Fruit fly (Drosophila melanogaster) whole organism, embryonic: ENCODE data around the gene CG2540.

Experiments used
- ATbp ChIP-seq: fragments of 200-800 bp; sonication (Bioruptor generic); optimal IDR thresholded peaks from 2 replicates; lab custom pipeline; 2017; ENCODE audit warnings: missing biosample characterization, mild to moderate bottlenecking, missing genetic modification characterization, missing genetic modification reagents
- Atf-2 ChIP-seq: fragments of 200-800 bp; sonication (Bioruptor generic); optimal IDR thresholded peaks from 2 replicates; lab custom pipeline; 2016; ENCODE audit warnings: missing biosample characterization, missing genetic modification characterization
- B-H2 ChIP-seq: fragments of 200-800 bp; sonication (Bioruptor generic); optimal IDR thresholded peaks from 2 replicates; lab custom pipeline; 2018; ENCODE audit warnings: missing biosample characterization, mild to moderate bottlenecking, missing genetic modification characterization
- CG10366 ChIP-seq: fragments of 200-800 bp; sonication (Bioruptor generic); IDR thresholded peaks from 2 replicates; pipeline ENCODE4 v1.3.6; 2022; ENCODE audit warnings: missing biosample characterization, missing genetic modification characterization
- CG11398 ChIP-seq: fragments of 200-800 bp; sonication (Bioruptor generic); optimal IDR thresholded peaks from 2 replicates; lab custom pipeline; 2016; ENCODE audit warnings: missing biosample characterization, missing genetic modification characterization
- CG11504 ChIP-seq: fragments of 200-800 bp; sonication (Bioruptor generic); optimal IDR thresholded peaks from 3 replicates; lab custom pipeline; 2019; ENCODE audit warnings: missing biosample characterization, mild to moderate bottlenecking, missing genetic modification characterization, moderate library complexity
- CG12219 ChIP-seq: fragments of 200-800 bp; sonication (Bioruptor generic); optimal IDR thresholded peaks from 3 replicates; lab custom pipeline; 2018; ENCODE audit warnings: missing biosample characterization, mild to moderate bottlenecking, missing genetic modification characterization
- CG12236 ChIP-seq: fragments of 200-800 bp; sonication (Bioruptor generic); optimal IDR thresholded peaks from 2 replicates; lab custom pipeline; 2016; ENCODE audit warnings: missing biosample characterization, missing genetic modification characterization
- CG12744 ChIP-seq: fragments of 200-800 bp; sonication (Bioruptor generic); optimal IDR thresholded peaks from 2 replicates; lab custom pipeline; 2016; ENCODE audit warnings: missing biosample characterization, missing genetic modification characterization
- CG12769 ChIP-seq: fragments of 200-800 bp; sonication (Bioruptor generic); optimal IDR thresholded peaks from 2 replicates; lab custom pipeline; 2019; ENCODE audit warnings: missing biosample characterization, mild to moderate bottlenecking, missing genetic modification characterization, moderate library complexity
- CG14441 ChIP-seq: fragments of 200-800 bp; sonication (Bioruptor generic); IDR thresholded peaks from 2 replicates; pipeline ENCODE4 v1.3.6; 2022; ENCODE audit warnings: missing biosample characterization, missing genetic modification characterization
- CG16779 ChIP-seq: fragments of 200-800 bp; sonication (Bioruptor generic); IDR thresholded peaks from 2 replicates; pipeline ENCODE4 v1.3.6; 2022; ENCODE audit warnings: missing biosample characterization, missing genetic modification characterization
- CG16813 ChIP-seq: fragments of 200-800 bp; sonication (Bioruptor generic); IDR thresholded peaks from 3 replicates; pipeline ENCODE4 v1.3.6; 2022; ENCODE audit warnings: missing biosample characterization, missing genetic modification characterization; ENCODE audit not compliant: partially characterized antibody
- CG17612 ChIP-seq: fragments of 200-800 bp; sonication (Bioruptor generic); IDR thresholded peaks from 2 replicates; pipeline ENCODE4 v1.3.6; 2022; ENCODE audit warnings: missing biosample characterization, missing genetic modification characterization
- CG2875 ChIP-seq: fragments of 200-800 bp; sonication (Bioruptor generic); optimal IDR thresholded peaks from 2 replicates; lab custom pipeline; 2017; ENCODE audit warnings: missing biosample characterization, mild to moderate bottlenecking, missing genetic modification characterization, missing genetic modification reagents
- CG3065 ChIP-seq: fragments of 200-800 bp; sonication (Bioruptor generic); optimal IDR thresholded peaks from 2 replicates; lab custom pipeline; 2016; ENCODE audit warnings: missing biosample characterization, missing genetic modification characterization
- CG34376 ChIP-seq: fragments of 200-800 bp; sonication (Bioruptor generic); optimal IDR thresholded peaks from 2 replicates; lab custom pipeline; 2018; ENCODE audit warnings: missing biosample characterization, mild to moderate bottlenecking, missing genetic modification characterization
- CG6765 ChIP-seq: fragments of 200-800 bp; sonication (Bioruptor generic); optimal IDR thresholded peaks from 3 replicates; lab custom pipeline; 2017; ENCODE audit warnings: missing biosample characterization, mild to moderate bottlenecking, missing genetic modification characterization
- CG9609 ChIP-seq: fragments of 200-800 bp; sonication (Bioruptor generic); optimal IDR thresholded peaks from 3 replicates; lab custom pipeline; 2016; ENCODE audit warnings: missing biosample characterization, missing genetic modification characterization
- Dfd ChIP-seq, 2 experiments: fragments of >200 bp; optimal IDR thresholded peaks; 2 replicates each; lab custom pipeline; 2017; ENCODE audit warnings: missing biosample characterization in 2 of 2, missing genetic modification characterization in 2 of 2
- Dip2 ChIP-seq: fragments of 200-800 bp; sonication (Bioruptor generic); IDR thresholded peaks from 2 replicates; pipeline ENCODE4 v1.3.6; 2022; ENCODE audit warnings: missing biosample characterization, missing genetic modification characterization
- Dll ChIP-seq: fragments of 200-800 bp; sonication (Bioruptor generic); IDR thresholded peaks from 4 replicates; pipeline ENCODE4 v1.3.6; 2022; ENCODE audit warnings: missing biosample characterization, missing genetic modification characterization; ENCODE audit not compliant: partially characterized antibody
- Fer2 ChIP-seq: fragments of 200-800 bp; sonication (Bioruptor generic); optimal IDR thresholded peaks from 2 replicates; lab custom pipeline; 2018; ENCODE audit warnings: missing biosample characterization, mild to moderate bottlenecking, missing genetic modification characterization, moderate library complexity
- Gug ChIP-seq: fragments of 200-800 bp; sonication (Bioruptor generic); IDR thresholded peaks from 4 replicates; pipeline ENCODE4 v1.3.6; 2022; ENCODE audit warnings: missing biosample characterization, missing genetic modification characterization
- H15 ChIP-seq: fragments of 200-800 bp; sonication (Bioruptor generic); IDR thresholded peaks from 3 replicates; pipeline ENCODE4 v1.3.6; 2022; ENCODE audit warnings: missing biosample characterization, missing genetic modification characterization
- HLH3B ChIP-seq: fragments of 200-800 bp; sonication (Bioruptor generic); IDR thresholded peaks from 2 replicates; pipeline ENCODE4 v1.3.6; 2022; ENCODE audit warnings: missing biosample characterization, missing genetic modification characterization
- Hr51 ChIP-seq, 2 experiments: fragments of 200-800 bp; sonication (Bioruptor generic); optimal IDR thresholded peaks; 2 replicates in 1 of 2; 3 replicates in 1 of 2; lab custom pipeline; 2016 to 2018; ENCODE audit warnings: missing biosample characterization in 2 of 2, missing genetic modification characterization in 2 of 2, mild to moderate bottlenecking in 1 of 2, moderate library complexity in 1 of 2
- Hr78 ChIP-seq, 2 experiments: fragments of 200-800 bp in 1 of 2; fragments of >200 bp in 1 of 2; sonication (Bioruptor generic) in 1 of 2; optimal IDR thresholded peaks; 2 replicates each; lab custom pipeline; 2017 to 2019; ENCODE audit warnings: missing biosample characterization in 2 of 2, missing genetic modification characterization in 2 of 2, mild to moderate bottlenecking in 1 of 2, moderate library complexity in 1 of 2
- Lim3 ChIP-seq: fragments of 200-800 bp; sonication (Bioruptor generic); IDR thresholded peaks from 2 replicates; pipeline ENCODE4 v1.3.6; 2022; ENCODE audit warnings: missing biosample characterization, missing genetic modification characterization
- MESR4 ChIP-seq: fragments of 200-800 bp; sonication (Bioruptor generic); optimal IDR thresholded peaks from 2 replicates; lab custom pipeline; 2018; ENCODE audit warnings: missing biosample characterization, mild to moderate bottlenecking, missing genetic modification characterization, moderate library complexity
- Pdp1 ChIP-seq, 2 experiments: fragments of 200-800 bp; sonication (Bioruptor generic); optimal IDR thresholded peaks; 3 replicates each; lab custom pipeline; 2016; ENCODE audit warnings: missing biosample characterization in 2 of 2, missing genetic modification characterization in 2 of 2, mild to moderate bottlenecking in 1 of 2, moderate library complexity in 1 of 2
- Tbp ChIP-seq: fragments of >200 bp; optimal IDR thresholded peaks from 2 replicates; lab custom pipeline; 2018; ENCODE audit warnings: missing biosample characterization, missing genetic modification characterization
- ac ChIP-seq: fragments of 200-800 bp; sonication (Bioruptor generic); optimal IDR thresholded peaks from 3 replicates; lab custom pipeline; 2017; ENCODE audit warnings: missing biosample characterization, mild to moderate bottlenecking, missing genetic modification characterization
- bowl ChIP-seq: fragments of 200-800 bp; sonication (Bioruptor generic); IDR thresholded peaks from 2 replicates; pipeline ENCODE4 v1.3.6; 2022; ENCODE audit warnings: missing biosample characterization, missing genetic modification characterization
- danr ChIP-seq: fragments of 200-800 bp; sonication (Bioruptor generic); IDR thresholded peaks from 2 replicates; pipeline ENCODE4 v1.3.6; 2022; ENCODE audit warnings: missing biosample characterization, missing genetic modification characterization
- fd3F ChIP-seq: fragments of 200-800 bp; sonication (Bioruptor generic); optimal IDR thresholded peaks from 2 replicates; lab custom pipeline; 2018; ENCODE audit warnings: missing biosample characterization, mild to moderate bottlenecking, missing genetic modification characterization, moderate library complexity
- fd96Cb ChIP-seq: fragments of 200-800 bp; sonication (Bioruptor generic); optimal IDR thresholded peaks from 2 replicates; lab custom pipeline; 2018; ENCODE audit warnings: missing biosample characterization, mild to moderate bottlenecking, missing genetic modification characterization, moderate library complexity
- gcm2 ChIP-seq: fragments of 200-800 bp; sonication (Bioruptor generic); optimal IDR thresholded peaks from 2 replicates; lab custom pipeline; 2016; ENCODE audit warnings: missing biosample characterization, missing genetic modification characterization
- hbn ChIP-seq: fragments of 200-800 bp; sonication (Bioruptor generic); IDR thresholded peaks from 2 replicates; pipeline ENCODE4 v1.3.6; 2022; ENCODE audit warnings: missing biosample characterization, missing genetic modification characterization; ENCODE audit not compliant: partially characterized antibody
- her ChIP-seq: fragments of 200-800 bp; sonication (Bioruptor generic); optimal IDR thresholded peaks from 2 replicates; lab custom pipeline; 2016; ENCODE audit warnings: missing biosample characterization, missing genetic modification characterization
- hkb ChIP-seq, 2 experiments: fragments of 200-800 bp in 1 of 2; fragments of >200 bp in 1 of 2; sonication (Bioruptor generic) in 1 of 2; IDR thresholded peaks in 1 of 2; optimal IDR thresholded peaks in 1 of 2; 2 replicates each; pipeline versions ENCODE4 v1.3.6 to Lab custom; 2017 to 2022; ENCODE audit warnings: missing biosample characterization in 1 of 2, missing genetic modification characterization in 1 of 2
- jigr1 ChIP-seq: fragments of 200-800 bp; sonication (Bioruptor generic); IDR thresholded peaks from 3 replicates; pipeline ENCODE4 v1.3.6; 2022; ENCODE audit warnings: missing biosample characterization, missing genetic modification characterization
- kni ChIP-seq: fragments of 200-800 bp; sonication (Bioruptor generic); optimal IDR thresholded peaks from 3 replicates; lab custom pipeline; 2017; ENCODE audit warnings: mild to moderate bottlenecking, missing biosample characterization, missing genetic modification reagents, missing genetic modification characterization
- odd ChIP-seq: fragments of 200-800 bp; sonication (Bioruptor generic); optimal IDR thresholded peaks from 2 replicates; lab custom pipeline; 2017; ENCODE audit warnings: missing biosample characterization, mild to moderate bottlenecking, missing genetic modification characterization
- org-1 ChIP-seq: fragments of 200-800 bp; sonication (Bioruptor generic); optimal IDR thresholded peaks from 2 replicates; lab custom pipeline; 2017; ENCODE audit warnings: missing biosample characterization, missing genetic modification characterization
- p53 ChIP-seq: fragments of 200-800 bp; sonication (Bioruptor generic); optimal IDR thresholded peaks from 2 replicates; lab custom pipeline; 2016; ENCODE audit warnings: missing biosample characterization, missing genetic modification characterization
- pho ChIP-seq: fragments of 200-800 bp; sonication (Bioruptor generic); optimal IDR thresholded peaks from 2 replicates; lab custom pipeline; 2016; ENCODE audit warnings: missing biosample characterization, missing genetic modification characterization
- shn ChIP-seq: fragments of 200-800 bp; sonication (Bioruptor generic); optimal IDR thresholded peaks from 3 replicates; lab custom pipeline; 2016; ENCODE audit warnings: missing biosample characterization, missing genetic modification characterization
- sisA ChIP-seq: fragments of 200-800 bp; sonication (Bioruptor generic); IDR thresholded peaks from 2 replicates; pipeline ENCODE4 v1.3.6; 2022; ENCODE audit warnings: missing biosample characterization, missing genetic modification characterization
- slbo ChIP-seq: fragments of 200-800 bp; sonication (Bioruptor generic); IDR thresholded peaks from 2 replicates; pipeline ENCODE4 v1.3.6; 2022; ENCODE audit warnings: missing biosample characterization, missing genetic modification characterization

Gene CG2540

DNA sequence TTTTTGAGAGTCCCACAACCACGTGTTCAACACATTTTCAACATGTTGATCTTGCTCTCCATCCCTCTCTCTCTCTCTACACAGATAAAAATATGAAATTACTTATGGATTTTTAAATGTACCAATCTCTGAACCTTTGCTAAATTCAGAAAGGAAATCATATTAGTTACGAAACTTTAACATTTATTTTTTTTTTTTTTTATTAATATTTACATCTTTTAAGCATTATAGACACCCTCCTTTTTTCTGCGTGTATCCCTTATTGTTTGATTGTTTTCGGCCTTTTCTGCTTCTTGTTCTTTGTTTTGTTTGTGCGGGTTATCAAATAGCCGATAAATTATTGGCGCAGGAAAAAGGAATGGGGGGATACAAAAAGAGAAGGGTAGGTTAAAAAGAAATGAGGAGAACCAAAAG lies 36.8 kb downstream of the CG2540 start (continued):
- TF ChIP-seq kni (GFP tag; lab: Kevin White, UChicago) (peak; percentile 79), slbo (GFP tag; lab: Robert Waterston, UW) (peak; percentile 97), CG12219 (GFP tag; lab: Kevin White, UChicago) (peak; percentile 82), p53 (GFP tag; lab: Kevin White, UChicago) (peak; percentile 11), CG9609 (GFP tag; lab: Kevin White, UChicago) (peak; percentile 78), CG12744 (GFP tag; lab: Kevin White, UChicago) (peak; percentile 85), CG6765 (peak; percentile 90), B-H2 (peak; percentile 97), Fer2 (peak; percentile 96), Pdp1 (GFP tag; optimal IDR thresholded peaks at IDR 0.05; lab: Kevin White, UChicago) (peak; percentile 46 to 70), Tbp (GFP tag; lab: Kevin White, UChicago) (no peak), CG16813 (GFP tag; lab: Robert Waterston, UW) (no peak), odd (GFP tag; lab: Kevin White, UChicago) (peak; percentile 92), danr (peak; percentile 90), CG11504 (tag; lab: Kevin White, UChicago) (peak; percentile 96), hbn (GFP tag; lab: Robert Waterston, UW) (no peak), Lim3 (GFP tag; lab: Robert Waterston, UW) (peak; percentile 66), Dll (GFP tag; lab: Robert Waterston, UW) (no peak), pho (GFP tag; lab: Kevin White, UChicago) (peak; percentile 87), MESR4 (GFP tag; lab: Kevin White, UChicago) (peak; percentile 24), CG17612 (GFP tag; lab: Robert Waterston, UW) (peak; percentile 92), H15 (peak; percentile 90), Gug (peak; percentile 70; the same call in 3 of the 4 replicates), jigr1 (GFP tag; lab: Robert Waterston, UW) (peak; percentile 78; the same call in 2 of the 3 replicates), HLH3B (GFP tag; lab: Robert Waterston, UW) (peak; percentile 96), CG12236 (peak; percentile 51), Atf-2 (GFP tag; lab: Kevin White, UChicago) (peak; percentile 74), CG3065 (peak; percentile 92), hkb (optimal IDR thresholded peaks at IDR 0.05; lab: Kevin White, UChicago) (no peak), hkb (GFP tag; IDR thresholded peaks at IDR 0.05; lab: Robert Waterston, UW) (peak; percentile 93), CG12769 (peak; percentile 40), Hr51 (GFP tag; optimal IDR thresholded peaks at IDR 0.05; lab: Kevin White, UChicago) (peak; percentile 84 to 96), Dfd (GFP tag; optimal IDR thresholded peaks at IDR 0.05; lab: Kevin White, UChicago) (no peak), shn (GFP tag; lab: Kevin White, UChicago) (peak; percentile 35), CG2875 (GFP tag; lab: Kevin White, UChicago) (peak; percentile 91), CG16779 (GFP tag; lab: Robert Waterston, UW) (peak; percentile 66; the same call in 1 of the 2 replicates), CG11398 (GFP tag; lab: Kevin White, UChicago) (peak; percentile 68), bowl (peak; percentile 69; the same call in 1 of the 2 replicates), ac (GFP tag; lab: Kevin White, UChicago) (peak; percentile 93), fd3F (GFP tag; lab: Kevin White, UChicago) (peak; percentile 95), Dip2 (GFP tag; lab: Robert Waterston, UW) (0 out of 2 replicates have a peak, but pooled peaks have one; percentile 37), CG34376 (GFP tag; lab: Kevin White, UChicago) (peak; percentile 26), gcm2 (GFP tag; lab: Kevin White, UChicago) (peak; percentile 38), Hr78 (GFP tag; optimal IDR thresholded peaks at IDR 0.05; lab: Kevin White, UChicago) (peak in 1 of 2 experiments; percentile 86), CG14441 (peak; percentile 93), her (GFP tag; lab: Kevin White, UChicago) (peak; percentile 13), ATbp (GFP tag; lab: Kevin White, UChicago) (peak; percentile 90), org-1 (GFP tag; lab: Kevin White, UChicago) (peak; percentile 87), CG10366 (peak; percentile 95), sisA (GFP tag; lab: Robert Waterston, UW) (peak; percentile 94), fd96Cb (tag; lab: Kevin White, UChicago) (peak; percentile 97)
